Fruit fly (Drosophila melanogaster) whole organism, embryonic: ENCODE results near the gene CG4009.
A peak's percentile ranks its signal among the peaks of the same experiment; 100 is the strongest.
"Not testable (repeated sequence)": the region's sequence is repeated elsewhere in the genome, so short reads cannot be mapped to it uniquely, and the experiment has no call there.

Experiments used
- CG10267 ChIP-seq: fragments of 200-800 bp; sonication (Bioruptor generic); optimal IDR thresholded peaks from 2 replicates; lab custom pipeline; 2018; ENCODE audit warnings: missing biosample characterization, mild to moderate bottlenecking, missing genetic modification characterization, moderate library complexity
- CG10959 ChIP-seq: fragments of 200-800 bp; sonication (Bioruptor generic); IDR thresholded peaks from 2 replicates; pipeline ENCODE4 v1.3.6; 2022; ENCODE audit warnings: missing biosample characterization, missing genetic modification characterization
- CG11504 ChIP-seq: fragments of 200-800 bp; sonication (Bioruptor generic); optimal IDR thresholded peaks from 3 replicates; lab custom pipeline; 2019; ENCODE audit warnings: missing biosample characterization, mild to moderate bottlenecking, missing genetic modification characterization, moderate library complexity
- CG11723 ChIP-seq: fragments of 200-800 bp; sonication (Bioruptor generic); optimal IDR thresholded peaks from 2 replicates; lab custom pipeline; 2017; ENCODE audit warnings: missing biosample characterization, mild to moderate bottlenecking, missing genetic modification characterization
- CG1233 ChIP-seq: fragments of 200-800 bp; sonication (Bioruptor generic); optimal IDR thresholded peaks from 4 replicates; lab custom pipeline; 2018; ENCODE audit warnings: missing biosample characterization, mild to moderate bottlenecking, missing genetic modification characterization
- CG12391 ChIP-seq: fragments of 200-800 bp; sonication (Bioruptor generic); optimal IDR thresholded peaks from 3 replicates; lab custom pipeline; 2018; ENCODE audit warnings: missing biosample characterization, mild to moderate bottlenecking, missing genetic modification characterization, moderate library complexity
- CG13287 ChIP-seq: fragments of 200-800 bp; sonication (Bioruptor generic); IDR thresholded peaks from 2 replicates; pipeline ENCODE4 v1.3.6; 2022; ENCODE audit warnings: missing biosample characterization, missing genetic modification characterization; ENCODE audit not compliant: partially characterized antibody
- CG13775 ChIP-seq: fragments of 200-800 bp; sonication (Bioruptor generic); optimal IDR thresholded peaks from 3 replicates; lab custom pipeline; 2017; ENCODE audit warnings: missing biosample characterization, mild to moderate bottlenecking, missing genetic modification characterization
- CG14710 ChIP-seq: fragments of 200-800 bp; sonication (Bioruptor generic); optimal IDR thresholded peaks from 3 replicates; lab custom pipeline; 2019; ENCODE audit warnings: missing biosample characterization, mild to moderate bottlenecking, missing genetic modification characterization, moderate library complexity
- CG15514 ChIP-seq: fragments of 200-800 bp; sonication (Bioruptor generic); optimal IDR thresholded peaks from 3 replicates; lab custom pipeline; 2017; ENCODE audit warnings: missing biosample characterization, missing genetic modification characterization, mild to moderate bottlenecking, moderate library complexity, missing genetic modification reagents
- CG1603 ChIP-seq: fragments of 200-800 bp; sonication (Bioruptor generic); optimal IDR thresholded peaks from 2 replicates; lab custom pipeline; 2019; ENCODE audit warnings: missing biosample characterization, mild to moderate bottlenecking, missing genetic modification characterization, moderate library complexity
- CG16813 ChIP-seq: fragments of 200-800 bp; sonication (Bioruptor generic); IDR thresholded peaks from 3 replicates; pipeline ENCODE4 v1.3.6; 2022; ENCODE audit warnings: missing biosample characterization, missing genetic modification characterization; ENCODE audit not compliant: partially characterized antibody
- CG17328 ChIP-seq: fragments of 200-800 bp; sonication (Bioruptor generic); IDR thresholded peaks from 2 replicates; pipeline ENCODE4 v1.3.6; 2022; ENCODE audit warnings: missing biosample characterization, missing genetic modification characterization
- CG17829 ChIP-seq: fragments of 200-800 bp; optimal IDR thresholded peaks from 2 replicates; lab custom pipeline; 2019; ENCODE audit warnings: missing biosample characterization, mild to moderate bottlenecking, missing genetic modification characterization, moderate library complexity
- CG18262 ChIP-seq: fragments of 200-800 bp; optimal IDR thresholded peaks from 3 replicates; lab custom pipeline; 2019; ENCODE audit warnings: missing biosample characterization, mild to moderate bottlenecking, missing genetic modification characterization, moderate library complexity
- CG18476 ChIP-seq: fragments of 200-800 bp; sonication (Bioruptor generic); optimal IDR thresholded peaks from 2 replicates; lab custom pipeline; 2016; ENCODE audit warnings: missing biosample characterization, mild to moderate bottlenecking, missing genetic modification characterization
- CG2120 ChIP-seq: fragments of 200-800 bp; sonication (Bioruptor generic); optimal IDR thresholded peaks from 3 replicates; lab custom pipeline; 2016; ENCODE audit warnings: missing biosample characterization, missing genetic modification characterization
- CG32532 ChIP-seq: fragments of 200-800 bp; sonication (Bioruptor generic); IDR thresholded peaks from 2 replicates; pipeline ENCODE4 v1.3.6; 2022; ENCODE audit warnings: missing biosample characterization, missing genetic modification characterization
- CG33213 ChIP-seq: fragments of 200-800 bp; sonication (Bioruptor generic); optimal IDR thresholded peaks from 3 replicates; lab custom pipeline; 2016; ENCODE audit warnings: missing biosample characterization, missing genetic modification characterization
- CG3726 ChIP-seq: fragments of 200-800 bp; sonication (Bioruptor generic); IDR thresholded peaks from 3 replicates; pipeline ENCODE4, ENCODE4 v1.3.6; 2022; ENCODE audit warnings: missing biosample characterization, missing genetic modification characterization
- CG4617 ChIP-seq: fragments of 200-800 bp; sonication (Bioruptor generic); optimal IDR thresholded peaks from 3 replicates; lab custom pipeline; 2016; ENCODE audit warnings: missing biosample characterization, missing genetic modification characterization, borderline replicate concordance
- CG7745 ChIP-seq: fragments of 200-800 bp; sonication (Bioruptor generic); optimal IDR thresholded peaks from 2 replicates; lab custom pipeline; 2018; ENCODE audit warnings: missing biosample characterization, mild to moderate bottlenecking, missing genetic modification characterization, moderate library complexity
- Chrac-16 ChIP-seq: fragments of 200-800 bp; sonication (Bioruptor generic); optimal IDR thresholded peaks from 3 replicates; lab custom pipeline; 2016; ENCODE audit warnings: missing biosample characterization, missing genetic modification characterization
- CoRest ChIP-seq: fragments of 200-800 bp; sonication (Bioruptor generic); optimal IDR thresholded peaks from 3 replicates; lab custom pipeline; 2018; ENCODE audit warnings: missing biosample characterization, mild to moderate bottlenecking, missing genetic modification characterization, moderate library complexity
- Deaf1 ChIP-seq: fragments of 200-800 bp; optimal IDR thresholded peaks from 3 replicates; lab custom pipeline; 2019; ENCODE audit warnings: missing biosample characterization, mild to moderate bottlenecking, missing genetic modification characterization, moderate library complexity
- Dip2 ChIP-seq: fragments of 200-800 bp; sonication (Bioruptor generic); IDR thresholded peaks from 2 replicates; pipeline ENCODE4 v1.3.6; 2022; ENCODE audit warnings: missing biosample characterization, missing genetic modification characterization
- Dip3 ChIP-seq: fragments of 200-800 bp; sonication (Bioruptor generic); optimal IDR thresholded peaks from 3 replicates; lab custom pipeline; 2016; ENCODE audit warnings: missing biosample characterization, missing genetic modification characterization
- Fer1 ChIP-seq: fragments of 200-800 bp; sonication (Bioruptor generic); optimal IDR thresholded peaks from 2 replicates; lab custom pipeline; 2017; ENCODE audit warnings: missing biosample characterization, mild to moderate bottlenecking, missing genetic modification characterization
- Fer3 ChIP-seq: fragments of 200-800 bp; sonication (Bioruptor generic); optimal IDR thresholded peaks from 2 replicates; lab custom pipeline; 2018; ENCODE audit warnings: missing biosample characterization, mild to moderate bottlenecking, missing genetic modification characterization, moderate library complexity
- Gug ChIP-seq: fragments of 200-800 bp; sonication (Bioruptor generic); IDR thresholded peaks from 4 replicates; pipeline ENCODE4 v1.3.6; 2022; ENCODE audit warnings: missing biosample characterization, missing genetic modification characterization
- Hmx ChIP-seq: fragments of 200-800 bp; sonication (Bioruptor generic); optimal IDR thresholded peaks from 2 replicates; lab custom pipeline; 2016; ENCODE audit warnings: missing biosample characterization, missing genetic modification characterization
- Meics ChIP-seq: fragments of 200-800 bp; sonication (Bioruptor generic); optimal IDR thresholded peaks from 2 replicates; lab custom pipeline; 2017; ENCODE audit warnings: missing biosample characterization, mild to moderate bottlenecking, missing genetic modification characterization
- Nf-YC ChIP-seq: fragments of 200-800 bp; optimal IDR thresholded peaks from 3 replicates; lab custom pipeline; 2019; ENCODE audit warnings: missing biosample characterization, mild to moderate bottlenecking, missing genetic modification characterization, moderate library complexity
- Side ChIP-seq: fragments of 200-800 bp; sonication (Bioruptor generic); optimal IDR thresholded peaks from 2 replicates; lab custom pipeline; 2016; ENCODE audit warnings: missing biosample characterization, missing genetic modification characterization
- ato ChIP-seq: fragments of 200-800 bp; sonication (Bioruptor generic); IDR thresholded peaks from 2 replicates; pipeline ENCODE4 v1.3.6; 2022; ENCODE audit warnings: missing biosample characterization, missing genetic modification characterization; ENCODE audit not compliant: partially characterized antibody
- bbx ChIP-seq: fragments of 200-800 bp; sonication (Bioruptor generic); IDR thresholded peaks from 2 replicates; pipeline ENCODE4 v1.3.6; 2022; ENCODE audit warnings: missing biosample characterization, missing genetic modification characterization; ENCODE audit not compliant: partially characterized antibody
- jigr1 ChIP-seq: fragments of 200-800 bp; sonication (Bioruptor generic); IDR thresholded peaks from 3 replicates; pipeline ENCODE4 v1.3.6; 2022; ENCODE audit warnings: missing biosample characterization, missing genetic modification characterization
- lola ChIP-seq, 3 experiments: fragments of >200 bp in 2 of 3; fragments of 200-800 bp in 1 of 3; sonication (Bioruptor generic) in 1 of 3; optimal IDR thresholded peaks; 2 replicates each; lab custom pipeline; 2017 to 2019; ENCODE audit warnings: missing biosample characterization in 3 of 3, missing genetic modification characterization in 3 of 3, mild to moderate bottlenecking in 1 of 3, moderate library complexity in 1 of 3
- maf-S ChIP-seq: fragments of 200-800 bp; sonication (Bioruptor generic); optimal IDR thresholded peaks from 2 replicates; lab custom pipeline; 2016; ENCODE audit warnings: missing biosample characterization, missing genetic modification characterization
- mirr ChIP-seq: fragments of 200-800 bp; sonication (Bioruptor generic); optimal IDR thresholded peaks from 3 replicates; lab custom pipeline; 2018; ENCODE audit warnings: missing biosample characterization, mild to moderate bottlenecking, missing genetic modification characterization
- nmo ChIP-seq: fragments of 200-800 bp; sonication (Bioruptor generic); optimal IDR thresholded peaks from 2 replicates; lab custom pipeline; 2018; ENCODE audit warnings: missing biosample characterization, mild to moderate bottlenecking, missing genetic modification characterization, moderate library complexity
- pan ChIP-seq, 4 experiments: fragments of >200 bp in 3 of 4; fragments of 200-800 bp in 1 of 4; sonication (Bioruptor generic) in 1 of 4; optimal IDR thresholded peaks in 3 of 4; IDR thresholded peaks in 1 of 4; 2 replicates each; pipeline versions ENCODE4 v1.3.6 to Lab custom; 2017 to 2022; ENCODE audit warnings: missing biosample characterization in 2 of 4, missing genetic modification characterization in 2 of 4, mixed read lengths in 1 of 4
- sima ChIP-seq: fragments of 200-800 bp; sonication (Bioruptor generic); optimal IDR thresholded peaks from 2 replicates; lab custom pipeline; 2016; ENCODE audit warnings: missing biosample characterization, missing genetic modification characterization
- vvl ChIP-seq: fragments of 200-800 bp; sonication (Bioruptor generic); IDR thresholded peaks from 2 replicates; pipeline ENCODE4 v1.3.6; 2022; ENCODE audit warnings: missing biosample characterization, missing genetic modification characterization
- wdn ChIP-seq: fragments of 200-800 bp; sonication (Bioruptor generic); IDR thresholded peaks from 2 replicates; pipeline ENCODE4 v1.3.6; 2022; ENCODE audit warnings: missing biosample characterization, missing genetic modification characterization

The CG4009 gene

dm6 chr3R:16996059-16996959 lies 39.5 kb downstream of the CG4009 start, which contains the start of the genes EMC2A and CG3534 (continued):
- TF ChIP-seq vvl (peak; percentile 18; the same call in 1 of the 2 replicates), Hmx (peak; percentile 42), Nf-YC (peak; percentile 25), CG1603 (tag; lab: Kevin White, UChicago) (peak; percentile 21), Gug (GFP tag; lab: Robert Waterston, UW) (no peak), bbx (peak; percentile 16; the same call in 1 of the 2 replicates), Dip3 (GFP tag; lab: Kevin White, UChicago) (peak; percentile 32), CG17829 (peak; percentile 51), Deaf1 (peak; percentile 64), Fer3 (tag; lab: Kevin White, UChicago) (no peak), CG13287 (peak; percentile 26; the same call in 1 of the 2 replicates), wdn (GFP tag; lab: Robert Waterston, UW) (no peak), CG18262 (tag; lab: Kevin White, UChicago) (peak; percentile 49), CoRest (tag; lab: Kevin White, UChicago) (no peak), Dip2 (GFP tag; lab: Robert Waterston, UW) (no peak), CG17328 (GFP tag; lab: Robert Waterston, UW) (no peak), pan (optimal IDR thresholded peaks at IDR 0.05; lab: Kevin White, UChicago) (no peak), pan (GFP tag; optimal IDR thresholded peaks at IDR 0.05 in 1 of 2, IDR thresholded peaks at IDR 0.05 in 1 of 2) (no peak), maf-S (GFP tag; lab: Kevin White, UChicago) (peak; percentile 17), CG13775 (GFP tag; lab: Kevin White, UChicago) (no peak)
- TF ChIP-seq, all 482 proteins: peak for 87

dm6 chr3R:16992716-16993115 lies 43.1 kb downstream of the CG4009 start, which contains the start of gene CG31274:
Gene CG31274 (plus strand): TSS chr3R:16993016.
- not testable (repeated sequence) for TF ChIP-seq Fer1; CG32532 (GFP tag; lab: Robert Waterston, UW); CG7745 (tag; lab: Kevin White, UChicago)
- TF ChIP-seq, all 482 proteins: peak for 0; not testable (repeated sequence) for 482

- TF ChIP-seq CG33213 (GFP tag; lab: Kevin White, UChicago) (peak; percentile 44), Meics (GFP tag; lab: Kevin White, UChicago) (peak; percentile 23), CG11723 (no peak), CG18476 (GFP tag; lab: Kevin White, UChicago) (peak; percentile 2), sima (GFP tag; lab: Kevin White, UChicago) (peak; percentile 11), CG10267 (peak; percentile 29), CG16813 (GFP tag; lab: Robert Waterston, UW) (no peak), nmo (GFP tag; lab: Kevin White, UChicago) (peak; percentile 41), lola (GFP tag; optimal IDR thresholded peaks at IDR 0.05; lab: Kevin White, UChicago) (peak in 1 of 3 experiments; percentile 16), CG15514 (peak; percentile 26), CG4617 (GFP tag; lab: Kevin White, UChicago) (peak; percentile 77), CG1233 (GFP tag; lab: Kevin White, UChicago) (no peak), mirr (peak; percentile 16), CG10959 (GFP tag; lab: Robert Waterston, UW) (no peak), CG12391 (tag; lab: Kevin White, UChicago) (peak; percentile 44), ato (GFP tag; lab: Robert Waterston, UW) (no peak), CG14710 (tag; lab: Kevin White, UChicago) (peak; percentile 40), Chrac-16 (GFP tag; lab: Kevin White, UChicago) (peak; percentile 16), CG11504 (tag; lab: Kevin White, UChicago) (peak; percentile 45), jigr1 (no peak), CG2120 (peak; percentile 69), Deaf1 (no peak), CG3726 (GFP tag; lab: Robert Waterston, UW) (no peak), Side (GFP tag; lab: Kevin White, UChicago) (peak; percentile 45)
Measured at dm6 chr3R:16991781-16992180, 44.1 kb downstream of the CG4009 start, which contains the start of gene EMC2B. Gene EMC2B (minus strand): TSS chr3R:16991878.
